Fruit fly (Drosophila melanogaster): ENCODE results near the gene Jon99Fii.

DNA sequence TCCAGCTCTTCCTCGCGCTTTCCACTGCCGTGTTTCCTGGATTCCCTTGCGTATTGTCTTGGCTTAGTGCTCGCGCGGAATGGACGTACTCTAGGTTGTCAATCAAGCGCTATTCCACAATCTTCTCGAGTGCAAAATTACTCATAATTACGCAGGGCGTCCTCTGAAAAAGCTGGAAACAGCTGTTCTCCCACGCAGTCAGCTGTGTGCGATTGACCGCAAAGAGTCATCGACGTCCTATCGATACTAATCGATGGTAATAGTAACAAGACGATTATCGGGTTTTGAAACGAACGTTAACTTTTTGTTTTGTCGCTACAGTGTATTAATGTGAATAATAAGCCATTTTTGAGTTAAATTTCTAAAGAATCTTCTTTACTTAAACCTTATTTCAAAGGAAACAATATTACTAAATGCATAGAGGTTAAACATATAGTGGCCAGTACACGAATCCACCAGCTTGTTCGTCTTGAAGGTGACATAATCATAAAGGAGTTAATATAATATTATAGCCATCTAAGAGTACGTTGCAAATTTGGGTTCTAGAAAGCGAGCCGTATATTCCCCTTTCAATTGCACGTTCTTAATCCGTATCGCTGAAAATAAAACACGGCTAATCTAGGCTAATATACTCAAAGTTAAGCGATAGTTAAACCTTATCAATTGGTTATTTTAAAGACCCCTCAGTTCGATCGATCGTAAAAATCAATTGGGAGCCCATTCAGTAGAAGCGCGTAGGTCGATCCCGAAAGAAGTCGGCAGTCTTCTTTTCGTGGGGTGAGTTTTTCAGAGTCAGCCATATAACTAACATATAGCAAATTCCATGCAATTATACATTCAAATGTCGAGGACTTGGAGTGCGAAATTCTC, 28.4 kb downstream of the Jon99Fii start, which contains the start of the genes CG2224 and CDase:
- TF ChIP-seq CG8478 (optimal IDR thresholded peaks at IDR 0.05) = no peak
- TF ChIP-seq usp (GFP tag; optimal IDR thresholded peaks at IDR 0.05) = no peak
- TF ChIP-seq pan (optimal IDR thresholded peaks at IDR 0.05) = no peak
- TF ChIP-seq psq (optimal IDR thresholded peaks at IDR 0.05) = no peak

Data from whole organism.